Worm (Caenorhabditis elegans): Measurements from ENCODE around the gene pfas-1.

DNA sequence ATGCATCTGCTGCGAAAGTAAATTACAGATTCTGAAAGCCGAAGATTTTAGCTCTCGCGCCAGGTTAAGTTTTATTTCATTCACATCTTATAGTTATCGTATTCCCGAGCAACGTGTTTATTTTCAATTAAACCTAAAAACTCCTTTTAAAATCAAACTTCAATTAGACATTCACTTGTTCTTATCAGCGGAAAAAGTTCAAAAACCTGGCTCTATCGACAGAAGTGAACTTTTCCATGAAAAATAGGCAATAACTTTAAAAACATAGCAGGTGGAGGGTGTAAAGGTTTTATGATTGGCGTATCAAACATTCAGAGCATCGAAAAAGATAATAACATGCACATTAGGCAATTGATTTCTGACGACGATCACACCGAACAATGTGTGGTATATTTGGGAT, 45.9 kb upstream of the pfas-1 start, which contains the start of gene ppat-1:
- TF ChIP-seq sem-2 (GFP tag; optimal IDR thresholded peaks at IDR 0.05) (no peak), nhr-12 (tag; optimal IDR thresholded peaks at IDR 0.05) (no peak), snpc-4 (tag; optimal IDR thresholded peaks at IDR 0.05) (no peak), nhr-76 (tag; optimal IDR thresholded peaks at IDR 0.05) (no peak), unc-120 (tag; optimal IDR thresholded peaks at IDR 0.05; ENCODE audit: poor library complexity, severe bottlenecking) (no peak), ztf-11 (tag; optimal IDR thresholded peaks at IDR 0.05) (no peak), elt-3 (tag; optimal IDR thresholded peaks at IDR 0.05) (no peak), sptf-1 (tag; optimal IDR thresholded peaks at IDR 0.05) (no peak), unc-39 (tag; optimal IDR thresholded peaks at IDR 0.05) (no peak), ces-1 (GFP tag; optimal IDR thresholded peaks at IDR 0.05) (no peak), nhr-28 (tag; optimal IDR thresholded peaks at IDR 0.05) (no peak), elt-1 (tag; optimal IDR thresholded peaks at IDR 0.05; ENCODE audit: borderline replicate concordance, insufficient read depth) (no peak), nhr-237 (tag; optimal IDR thresholded peaks at IDR 0.05) (no peak), unc-62 (GFP tag; optimal IDR thresholded peaks at IDR 0.05) (no peak)

All from whole organism, mixed stage, embryonic.